Worm (Caenorhabditis elegans) whole organism, L1 larva: Measurements from ENCODE around the gene srh-35.

Experiments used
- F16B12.6 ChIP-seq: fragments of 150-350 bp; optimal IDR thresholded peaks from 2 replicates; lab custom pipeline; 2014; ENCODE audit warnings: missing biosample characterization, missing genetic modification characterization
- aha-1 ChIP-seq: fragments of 150-350 bp; optimal IDR thresholded peaks from 2 replicates; lab custom pipeline; 2014; ENCODE audit warnings: missing biosample characterization, missing genetic modification characterization
- alr-1 ChIP-seq: fragments of 200-800 bp; sonication (Bioruptor generic); optimal IDR thresholded peaks from 2 replicates; lab custom pipeline; 2018; ENCODE audit warnings: borderline replicate concordance, mild to moderate bottlenecking, missing genetic modification characterization, missing compliant biosample characterization
- blmp-1 ChIP-seq: fragments of 150-350 bp; optimal IDR thresholded peaks from 2 replicates; lab custom pipeline; 2014; ENCODE audit warnings: missing biosample characterization, missing genetic modification characterization
- ceh-63 ChIP-seq: fragments of 200-800 bp; sonication (Bioruptor generic); optimal IDR thresholded peaks from 2 replicates; lab custom pipeline; 2018; ENCODE audit warnings: mild to moderate bottlenecking, missing genetic modification characterization, missing compliant biosample characterization
- ceh-8 ChIP-seq: fragments of 200-800 bp; sonication (Bioruptor generic); optimal IDR thresholded peaks from 2 replicates; lab custom pipeline; 2018; ENCODE audit warnings: mild to moderate bottlenecking, missing genetic modification characterization, moderate library complexity, missing compliant biosample characterization
- dpl-1 ChIP-seq, 3 experiments: fragments of 150-350 bp in 2 of 3; sonication (generic microtip) in 1 of 3; optimal IDR thresholded peaks; 2 replicates each; lab custom pipeline; 2014 to 2017; ENCODE audit warnings: missing biosample characterization in 3 of 3, missing genetic modification characterization in 3 of 3, missing genetic modification reagents in 3 of 3
- dsc-1 ChIP-seq: sonication (generic microtip); optimal IDR thresholded peaks from 2 replicates; lab custom pipeline; 2016; ENCODE audit warnings: mild to moderate bottlenecking, missing genetic modification characterization, missing compliant biosample characterization
- efl-1 ChIP-seq, 4 experiments: fragments of 150-350 bp; optimal IDR thresholded peaks in 3 of 4; peaks in 1 of 4; 1 replicate in 1 of 4; 2 replicates in 3 of 4; lab custom pipeline; 2014; ENCODE audit warnings: missing biosample characterization in 2 of 4, missing genetic modification characterization in 2 of 4, missing genetic modification reagents in 2 of 4
- efl-3 ChIP-seq: fragments of 200-800 bp; sonication (Bioruptor generic); optimal IDR thresholded peaks from 2 replicates; lab custom pipeline; 2018; ENCODE audit warnings: mild to moderate bottlenecking, missing genetic modification characterization, missing compliant biosample characterization
- elt-2 ChIP-seq: sonication (generic microtip); optimal IDR thresholded peaks from 2 replicates; lab custom pipeline; 2016; ENCODE audit warnings: missing genetic modification characterization, mild to moderate bottlenecking, inconsistent platforms, missing compliant biosample characterization, missing genetic modification reagents
- elt-3 ChIP-seq, 6 experiments: fragments of 150-350 bp in 1 of 6; sonication (generic microtip); optimal IDR thresholded peaks; 2 replicates each; lab custom pipeline; 2017 to 2018; ENCODE audit warnings: missing biosample characterization in 6 of 6, missing genetic modification characterization in 6 of 6, inconsistent platforms in 1 of 6
- fkh-8 ChIP-seq: sonication (generic microtip); optimal IDR thresholded peaks from 2 replicates; lab custom pipeline; 2016; ENCODE audit warnings: mild to moderate bottlenecking, missing genetic modification characterization, missing compliant biosample characterization
- fos-1 ChIP-seq: fragments of 150-350 bp; optimal IDR thresholded peaks from 2 replicates; lab custom pipeline; 2014; ENCODE audit warnings: missing biosample characterization, missing genetic modification characterization
- grh-1 ChIP-seq: fragments of 200-800 bp; sonication (Bioruptor generic); IDR thresholded peaks from 2 replicates; pipeline ENCODE4 v1.3.6; 2022; ENCODE audit warnings: missing genetic modification reagents, missing genetic modification characterization, missing compliant biosample characterization
- hpl-2 ChIP-seq: fragments of 150-350 bp; optimal IDR thresholded peaks from 2 replicates; lab custom pipeline; 2014; ENCODE audit warnings: missing biosample characterization, missing genetic modification reagents, missing genetic modification characterization
- irx-1 ChIP-seq: sonication (generic microtip); optimal IDR thresholded peaks from 2 replicates; lab custom pipeline; 2016; ENCODE audit warnings: missing genetic modification characterization, missing compliant biosample characterization
- isw-1 ChIP-seq: fragments of 200-800 bp; sonication (Bioruptor generic); IDR thresholded peaks from 2 replicates; pipeline ENCODE4 v1.3.6; 2022; ENCODE audit warnings: missing genetic modification characterization, missing compliant biosample characterization
- lin-13 ChIP-seq: fragments of 150-350 bp; optimal IDR thresholded peaks from 2 replicates; lab custom pipeline; 2014; ENCODE audit warnings: missing biosample characterization, missing genetic modification reagents, missing genetic modification characterization
- lin-15B ChIP-seq: fragments of 150-350 bp; sonication (generic microtip); optimal IDR thresholded peaks from 3 replicates; lab custom pipeline; 2014; ENCODE audit warnings: missing biosample characterization, missing genetic modification characterization
- lin-35 ChIP-seq, 2 experiments: fragments of 150-350 bp; optimal IDR thresholded peaks; 2 replicates each; lab custom pipeline; 2014; ENCODE audit warnings: missing biosample characterization in 2 of 2, missing genetic modification characterization in 2 of 2, missing genetic modification reagents in 2 of 2
- lin-39 ChIP-seq: fragments of 150-350 bp; optimal IDR thresholded peaks from 2 replicates; lab custom pipeline; 2014; ENCODE audit warnings: missing biosample characterization, missing genetic modification reagents, missing genetic modification characterization
- lir-3 ChIP-seq: sonication (generic microtip); optimal IDR thresholded peaks from 2 replicates; lab custom pipeline; 2016; ENCODE audit warnings: mild to moderate bottlenecking, missing genetic modification characterization, moderate library complexity, missing compliant biosample characterization; ENCODE audit not compliant: poor library complexity
- mab-9 ChIP-seq: fragments of 200-800 bp; sonication (Bioruptor generic); IDR thresholded peaks from 2 replicates; pipeline ENCODE4 v1.3.6; 2022; ENCODE audit warnings: missing genetic modification reagents, missing genetic modification characterization, missing compliant biosample characterization
- mdl-1 ChIP-seq, 2 experiments: fragments of 150-350 bp; optimal IDR thresholded peaks; 2 replicates each; lab custom pipeline; 2014 to 2017; ENCODE audit warnings: missing biosample characterization in 2 of 2, missing genetic modification characterization in 2 of 2, inconsistent platforms in 1 of 2
- mep-1 ChIP-seq: fragments of 150-350 bp; optimal IDR thresholded peaks from 2 replicates; lab custom pipeline; 2014; ENCODE audit warnings: missing biosample characterization, missing genetic modification characterization
- nhr-20 ChIP-seq: sonication (generic microtip); optimal IDR thresholded peaks from 2 replicates; lab custom pipeline; 2016; ENCODE audit warnings: mild to moderate bottlenecking, missing genetic modification characterization, missing compliant biosample characterization
- nhr-71 ChIP-seq: sonication (generic microtip); optimal IDR thresholded peaks from 2 replicates; lab custom pipeline; 2016; ENCODE audit warnings: mild to moderate bottlenecking, missing genetic modification characterization, moderate library complexity, missing compliant biosample characterization
- nhr-77 ChIP-seq: fragments of 150-350 bp; optimal IDR thresholded peaks from 2 replicates; lab custom pipeline; 2014; ENCODE audit warnings: missing biosample characterization, missing genetic modification characterization
- nhr-84 ChIP-seq: sonication (generic microtip); optimal IDR thresholded peaks from 2 replicates; lab custom pipeline; 2017; ENCODE audit warnings: missing biosample characterization, missing genetic modification characterization
- nhr-85 ChIP-seq: sonication (generic microtip); peaks from one replicate; lab custom pipeline; 2016; ENCODE audit warnings: missing genetic modification characterization, inconsistent platforms, missing compliant biosample characterization
- nhr-90 ChIP-seq: sonication (generic microtip); optimal IDR thresholded peaks from 2 replicates; lab custom pipeline; 2016; ENCODE audit warnings: mild to moderate bottlenecking, missing genetic modification characterization, missing compliant biosample characterization; ENCODE audit not compliant: poor library complexity
- pag-3 ChIP-seq: sonication (generic microtip); optimal IDR thresholded peaks from 2 replicates; lab custom pipeline; 2017; ENCODE audit warnings: missing genetic modification characterization, mild to moderate bottlenecking, missing compliant biosample characterization, antibody characterized with exemption, borderline replicate concordance; ENCODE audit not compliant: insufficient read depth
- pqm-1 ChIP-seq: sonication (generic microtip); optimal IDR thresholded peaks from 3 replicates; lab custom pipeline; 2017; ENCODE audit warnings: missing biosample characterization, missing genetic modification characterization
- skn-1 ChIP-seq: fragments of 150-350 bp; optimal IDR thresholded peaks from 2 replicates; lab custom pipeline; 2014; ENCODE audit warnings: missing biosample characterization, missing genetic modification characterization
- snu-23 ChIP-seq: sonication (generic microtip); optimal IDR thresholded peaks from 2 replicates; lab custom pipeline; 2016; ENCODE audit warnings: missing genetic modification characterization, missing compliant biosample characterization
- sox-4 ChIP-seq: sonication (generic microtip); optimal IDR thresholded peaks from 2 replicates; lab custom pipeline; 2016; ENCODE audit warnings: missing genetic modification characterization, missing compliant biosample characterization
- swsn-7 ChIP-seq: sonication (generic microtip); optimal IDR thresholded peaks from 2 replicates; lab custom pipeline; 2016; ENCODE audit warnings: missing genetic modification characterization, missing compliant biosample characterization
- tbx-2 ChIP-seq: sonication (generic microtip); optimal IDR thresholded peaks from 2 replicates; lab custom pipeline; 2016; ENCODE audit warnings: missing genetic modification characterization, missing compliant biosample characterization
- unc-62 ChIP-seq: fragments of 150-350 bp; optimal IDR thresholded peaks from 2 replicates; lab custom pipeline; 2014; ENCODE audit warnings: missing biosample characterization, missing genetic modification reagents, missing genetic modification characterization
- unc-86 ChIP-seq: sonication (generic microtip); optimal IDR thresholded peaks from 2 replicates; lab custom pipeline; 2016; ENCODE audit warnings: missing genetic modification characterization, missing compliant biosample characterization
- ztf-11 ChIP-seq, 2 experiments: sonication (generic microtip); optimal IDR thresholded peaks; 2 replicates each; lab custom pipeline; 2016 to 2017; ENCODE audit warnings: missing genetic modification characterization in 2 of 2, missing biosample characterization in 1 of 2, missing compliant biosample characterization in 1 of 2

srh-35 gene

ce11 chrV:449130-449529, at the start of gene srh-35:
Gene srh-35, minus strand, starts transcription at chrV:449230.
- no peak for TF ChIP-seq efl-3 (GFP tag; lab: Kevin White, UChicago)
- no peak for TF ChIP-seq mdl-1 (tag; optimal IDR thresholded peaks at IDR 0.05; lab: Kevin White, UChicago)
- no peak for TF ChIP-seq F16B12.6 (tag; lab: Kevin White, UChicago)
- no peak for TF ChIP-seq irx-1 (tag; lab: Kevin White, UChicago)
- TF ChIP-seq nhr-85 (tag; lab: Kevin White, UChicago) = peak; percentile 10
- no peak for TF ChIP-seq grh-1 (GFP tag; lab: Robert Waterston, UW)

- TF ChIP-seq dpl-1 (GFP tag; optimal IDR thresholded peaks at IDR 0.05; lab: Kevin White, UChicago) = no peak
- TF ChIP-seq fkh-8 (tag; lab: Kevin White, UChicago) = no peak
- no peak for TF ChIP-seq ztf-11 (tag; optimal IDR thresholded peaks at IDR 0.05; lab: Kevin White, UChicago)
- TF ChIP-seq isw-1 = no peak
- no peak for TF ChIP-seq lin-35 (GFP tag; optimal IDR thresholded peaks at IDR 0.05; lab: Kevin White, UChicago)
- TF ChIP-seq F16B12.6 (tag; lab: Kevin White, UChicago) = no peak
- TF ChIP-seq efl-3 (GFP tag; lab: Kevin White, UChicago) = no peak
- TF ChIP-seq sox-4 = no peak
- no peak for TF ChIP-seq ceh-8 (GFP tag; lab: Kevin White, UChicago)
- no peak for TF ChIP-seq hpl-2 (GFP tag; lab: Kevin White, UChicago)
Observed at ce11 chrV:497399-497798, 48.4 kb upstream of the srh-35 start, which contains the start of gene T01G6.1. Gene T01G6.1, plus strand, starts transcription at chrV:497699.

DNA sequence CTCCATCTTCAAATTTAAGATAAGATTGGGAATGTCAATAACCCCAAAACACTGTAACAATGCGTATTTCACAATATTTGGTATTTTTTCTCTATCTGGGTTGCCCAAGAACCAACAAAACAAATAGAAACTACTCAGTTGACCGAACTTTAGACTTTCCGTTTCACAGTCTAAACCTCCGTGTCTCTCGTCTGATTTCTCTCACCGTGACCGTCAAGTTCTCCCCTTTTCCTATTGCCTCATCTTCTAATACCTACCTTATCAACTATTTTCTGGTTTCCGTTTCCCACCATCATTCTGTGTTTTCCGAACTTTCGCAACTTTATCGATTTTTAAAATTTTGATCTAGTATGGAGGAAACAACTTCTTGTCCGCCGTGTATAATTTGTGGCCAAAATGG, 45.3 kb upstream of the srh-35 start, which contains the start of gene nhr-131:
nhr-131 (plus strand) TSS at position 87 of the 400 bp plus-strand sequence.
- TF ChIP-seq elt-2 (peak; percentile 34), snu-23 (GFP tag; lab: Kevin White, UChicago) (peak; percentile 38), alr-1 (tag; lab: Kevin White, UChicago) (no peak), nhr-77 (tag; lab: Kevin White, UChicago) (peak; percentile 5), lin-35 (GFP tag; optimal IDR thresholded peaks at IDR 0.05; lab: Kevin White, UChicago) (peak in 1 of 2 experiments; percentile 60), lin-13 (GFP tag; lab: Kevin White, UChicago) (no peak), blmp-1 (tag; lab: Kevin White, UChicago) (peak; percentile 51), elt-3 (tag; optimal IDR thresholded peaks at IDR 0.05; lab: Kevin White, UChicago) (peak in 2 of 6 experiments; percentile 27 to 55), nhr-20 (tag; lab: Kevin White, UChicago) (peak; percentile 58), efl-1 (optimal IDR thresholded peaks at IDR 0.05; lab: Kevin White, UChicago) (no peak), efl-1 (GFP tag; optimal IDR thresholded peaks at IDR 0.05 in 1 of 2; lab: Kevin White, UChicago) (peak in 1 of 2 experiments; percentile 61), mdl-1 (tag; optimal IDR thresholded peaks at IDR 0.05; lab: Kevin White, UChicago) (peak in 1 of 2 experiments; percentile 30), nhr-90 (tag; lab: Kevin White, UChicago) (peak; percentile 45), nhr-85 (tag; lab: Kevin White, UChicago) (peak; percentile 18), nhr-71 (tag; lab: Kevin White, UChicago) (peak; percentile 29), lin-15B (tag; lab: Kevin White, UChicago) (no peak), fos-1 (no peak), tbx-2 (tag; lab: Kevin White, UChicago) (peak; percentile 6)

ce11 chrV:491432-491831, 42.4 kb upstream of the srh-35 start, which contains the start of gene str-196:
Gene str-196, plus strand, starts transcription at chrV:491732.
- TF ChIP-seq fos-1 (no peak), ceh-63 (GFP tag; lab: Kevin White, UChicago) (no peak), aha-1 (tag; lab: Kevin White, UChicago) (no peak), sox-4 (no peak), pag-3 (tag; lab: Kevin White, UChicago) (no peak), mep-1 (tag; lab: Kevin White, UChicago) (no peak), pqm-1 (tag; lab: Kevin White, UChicago) (no peak), nhr-90 (tag; lab: Kevin White, UChicago) (no peak), dsc-1 (tag; lab: Kevin White, UChicago) (no peak), swsn-7 (no peak), skn-1 (no peak), lin-39 (tag; lab: Kevin White, UChicago) (no peak), lir-3 (no peak), mab-9 (no peak), unc-86 (tag; lab: Kevin White, UChicago) (no peak), unc-62 (GFP tag; lab: Kevin White, UChicago) (no peak), nhr-84 (tag; lab: Kevin White, UChicago) (no peak), blmp-1 (tag; lab: Kevin White, UChicago) (no peak), nhr-85 (tag; lab: Kevin White, UChicago) (no peak), lin-35 (GFP tag; optimal IDR thresholded peaks at IDR 0.05; lab: Kevin White, UChicago) (no peak)
